Fruit fly (Drosophila melanogaster) whole organism, embryonic: Measurements from ENCODE around the gene CG42395.
A peak's percentile ranks its signal among the peaks of the same experiment; 100 is the strongest.

Experiments
- CG10321 ChIP-seq: fragments of 200-800 bp; sonication (Bioruptor generic); IDR thresholded peaks from 2 replicates; pipeline ENCODE4 v1.3.6; 2022; ENCODE audit warnings: missing biosample characterization, missing genetic modification characterization
- CG10462 ChIP-seq: fragments of 200-800 bp; sonication (Bioruptor generic); optimal IDR thresholded peaks from 2 replicates; lab custom pipeline; 2016; ENCODE audit warnings: missing biosample characterization, missing genetic modification characterization
- CG10959 ChIP-seq: fragments of 200-800 bp; sonication (Bioruptor generic); IDR thresholded peaks from 2 replicates; pipeline ENCODE4 v1.3.6; 2022; ENCODE audit warnings: missing biosample characterization, missing genetic modification characterization
- CG12071 ChIP-seq: fragments of 200-800 bp; sonication (Bioruptor generic); optimal IDR thresholded peaks from 3 replicates; lab custom pipeline; 2018; ENCODE audit warnings: missing biosample characterization, mild to moderate bottlenecking, missing genetic modification characterization
- CG12236 ChIP-seq: fragments of 200-800 bp; sonication (Bioruptor generic); optimal IDR thresholded peaks from 2 replicates; lab custom pipeline; 2016; ENCODE audit warnings: missing biosample characterization, missing genetic modification characterization
- CG12744 ChIP-seq: fragments of 200-800 bp; sonication (Bioruptor generic); optimal IDR thresholded peaks from 2 replicates; lab custom pipeline; 2016; ENCODE audit warnings: missing biosample characterization, missing genetic modification characterization
- CG13424 ChIP-seq: fragments of 200-800 bp; sonication (Bioruptor generic); optimal IDR thresholded peaks from 2 replicates; lab custom pipeline; 2019; ENCODE audit warnings: missing biosample characterization, mild to moderate bottlenecking, missing genetic modification characterization, moderate library complexity
- CG16779 ChIP-seq: fragments of 200-800 bp; sonication (Bioruptor generic); IDR thresholded peaks from 2 replicates; pipeline ENCODE4 v1.3.6; 2022; ENCODE audit warnings: missing biosample characterization, missing genetic modification characterization
- CG17829 ChIP-seq: fragments of 200-800 bp; optimal IDR thresholded peaks from 2 replicates; lab custom pipeline; 2019; ENCODE audit warnings: missing biosample characterization, mild to moderate bottlenecking, missing genetic modification characterization, moderate library complexity
- CG3163 ChIP-seq: fragments of 200-800 bp; sonication (Bioruptor generic); optimal IDR thresholded peaks from 3 replicates; lab custom pipeline; 2016; ENCODE audit warnings: missing biosample characterization, missing genetic modification characterization
- CG32767 ChIP-seq: fragments of 200-800 bp; sonication (Bioruptor generic); IDR thresholded peaks from 2 replicates; pipeline ENCODE4 v1.3.6; 2022; ENCODE audit warnings: missing biosample characterization, missing genetic modification characterization
- CG3281 ChIP-seq: fragments of 200-800 bp; sonication (Bioruptor generic); optimal IDR thresholded peaks from 3 replicates; lab custom pipeline; 2017; ENCODE audit warnings: missing biosample characterization, mild to moderate bottlenecking, missing genetic modification characterization
- CG3407 ChIP-seq: fragments of 200-800 bp; sonication (Bioruptor generic); optimal IDR thresholded peaks from 2 replicates; lab custom pipeline; 2018; ENCODE audit warnings: missing biosample characterization, mild to moderate bottlenecking, missing genetic modification characterization
- CG34224 ChIP-seq: fragments of 200-800 bp; sonication (Bioruptor generic); IDR thresholded peaks from 3 replicates; pipeline ENCODE4 v1.3.6; 2022; ENCODE audit warnings: missing biosample characterization, missing genetic modification characterization; ENCODE audit not compliant: partially characterized antibody
- CG4282 ChIP-seq: fragments of 200-800 bp; sonication (Bioruptor generic); optimal IDR thresholded peaks from 2 replicates; lab custom pipeline; 2016; ENCODE audit warnings: missing biosample characterization, missing genetic modification characterization
- CG43689 ChIP-seq: fragments of 200-800 bp; sonication (Bioruptor generic); IDR thresholded peaks from 2 replicates; pipeline ENCODE4 v1.3.6; 2022; ENCODE audit warnings: missing biosample characterization, missing genetic modification characterization
- CG4707 ChIP-seq: fragments of 200-800 bp; sonication (Bioruptor generic); optimal IDR thresholded peaks from 2 replicates; lab custom pipeline; 2018; ENCODE audit warnings: missing biosample characterization, mild to moderate bottlenecking, missing genetic modification characterization, moderate library complexity
- CG5180 ChIP-seq: fragments of 200-800 bp; sonication (Bioruptor generic); optimal IDR thresholded peaks from 3 replicates; lab custom pipeline; 2017; ENCODE audit warnings: missing biosample characterization, missing genetic modification characterization, mild to moderate bottlenecking, moderate library complexity, missing genetic modification reagents
- CG8359 ChIP-seq: fragments of 200-800 bp; sonication (Bioruptor generic); optimal IDR thresholded peaks from 2 replicates; lab custom pipeline; 2017; ENCODE audit warnings: missing biosample characterization, mild to moderate bottlenecking, missing genetic modification characterization, borderline replicate concordance
- CG8478 ChIP-seq: fragments of >200 bp; optimal IDR thresholded peaks from 2 replicates; lab custom pipeline; 2018
- Doc2 ChIP-seq: fragments of 200-800 bp; sonication (Bioruptor generic); IDR thresholded peaks from 2 replicates; pipeline ENCODE4 v1.3.6; 2022; ENCODE audit warnings: missing biosample characterization, missing genetic modification characterization
- H15 ChIP-seq: fragments of 200-800 bp; sonication (Bioruptor generic); IDR thresholded peaks from 3 replicates; pipeline ENCODE4 v1.3.6; 2022; ENCODE audit warnings: missing biosample characterization, missing genetic modification characterization
- HmgZ ChIP-seq: fragments of 200-800 bp; sonication (Bioruptor generic); optimal IDR thresholded peaks from 2 replicates; lab custom pipeline; 2018; ENCODE audit warnings: missing biosample characterization, mild to moderate bottlenecking, missing genetic modification characterization
- Hr51 ChIP-seq, 2 experiments: fragments of 200-800 bp; sonication (Bioruptor generic); optimal IDR thresholded peaks; 2 replicates in 1 of 2; 3 replicates in 1 of 2; lab custom pipeline; 2016 to 2018; ENCODE audit warnings: missing biosample characterization in 2 of 2, missing genetic modification characterization in 2 of 2, mild to moderate bottlenecking in 1 of 2, moderate library complexity in 1 of 2
- Lpt ChIP-seq: fragments of >200 bp; optimal IDR thresholded peaks from 2 replicates; lab custom pipeline; 2018; ENCODE audit warnings: missing biosample characterization, missing genetic modification characterization
- MESR4 ChIP-seq: fragments of 200-800 bp; sonication (Bioruptor generic); optimal IDR thresholded peaks from 2 replicates; lab custom pipeline; 2018; ENCODE audit warnings: missing biosample characterization, mild to moderate bottlenecking, missing genetic modification characterization, moderate library complexity
- Meics ChIP-seq: fragments of 200-800 bp; sonication (Bioruptor generic); optimal IDR thresholded peaks from 2 replicates; lab custom pipeline; 2017; ENCODE audit warnings: missing biosample characterization, mild to moderate bottlenecking, missing genetic modification characterization
- Mes4 ChIP-seq: fragments of 200-800 bp; sonication (Bioruptor generic); optimal IDR thresholded peaks from 2 replicates; lab custom pipeline; 2016; ENCODE audit warnings: missing biosample characterization, missing genetic modification characterization
- Sry-δ ChIP-seq: fragments of 200-800 bp; sonication (Bioruptor generic); optimal IDR thresholded peaks from 2 replicates; lab custom pipeline; 2016; ENCODE audit warnings: missing biosample characterization, missing genetic modification characterization
- Taf1 ChIP-seq: fragments of 200-800 bp; sonication (Bioruptor generic); IDR thresholded peaks from 2 replicates; pipeline ENCODE4 v1.3.6; 2022; ENCODE audit warnings: missing biosample characterization, missing genetic modification characterization
- YL-1 ChIP-seq: fragments of 200-800 bp; sonication (Bioruptor generic); optimal IDR thresholded peaks from 3 replicates; lab custom pipeline; 2017; ENCODE audit warnings: missing biosample characterization, mild to moderate bottlenecking, missing genetic modification characterization
- al ChIP-seq: fragments of 200-800 bp; sonication (Bioruptor generic); IDR thresholded peaks from 2 replicates; pipeline ENCODE4 v1.3.6; 2022; ENCODE audit warnings: missing biosample characterization, missing genetic modification characterization
- ap ChIP-seq: fragments of 200-800 bp; sonication (Bioruptor generic); IDR thresholded peaks from 2 replicates; pipeline ENCODE4 v1.3.6; 2022; ENCODE audit warnings: missing biosample characterization, missing genetic modification characterization
- br ChIP-seq: fragments of >200 bp; optimal IDR thresholded peaks from 2 replicates; lab custom pipeline; 2017
- ci ChIP-seq: fragments of 200-800 bp; sonication (Bioruptor generic); IDR thresholded peaks from 3 replicates; pipeline ENCODE4 v1.3.6; 2022; ENCODE audit warnings: missing biosample characterization, missing genetic modification characterization
- disco-r ChIP-seq: fragments of 200-800 bp; sonication (Bioruptor generic); optimal IDR thresholded peaks from 2 replicates; lab custom pipeline; 2016; ENCODE audit warnings: missing biosample characterization, missing genetic modification characterization
- fd96Cb ChIP-seq: fragments of 200-800 bp; sonication (Bioruptor generic); optimal IDR thresholded peaks from 2 replicates; lab custom pipeline; 2018; ENCODE audit warnings: missing biosample characterization, mild to moderate bottlenecking, missing genetic modification characterization, moderate library complexity
- fu2 ChIP-seq: fragments of 200-800 bp; sonication (Bioruptor generic); optimal IDR thresholded peaks from 2 replicates; lab custom pipeline; 2016; ENCODE audit warnings: missing biosample characterization, missing genetic modification characterization
- ham ChIP-seq: fragments of 200-800 bp; sonication (Bioruptor generic); IDR thresholded peaks from 2 replicates; pipeline ENCODE4 v1.3.6; 2022; ENCODE audit warnings: missing biosample characterization, missing genetic modification characterization
- lilli ChIP-seq: fragments of 200-800 bp; sonication (Bioruptor generic); optimal IDR thresholded peaks from 3 replicates; lab custom pipeline; 2016; ENCODE audit warnings: missing biosample characterization, missing genetic modification characterization
- luna ChIP-seq: fragments of 200-800 bp; sonication (Bioruptor generic); optimal IDR thresholded peaks from 2 replicates; lab custom pipeline; 2016; ENCODE audit warnings: missing biosample characterization, missing genetic modification characterization
- nerfin-1 ChIP-seq: fragments of 200-800 bp; sonication (Bioruptor generic); optimal IDR thresholded peaks from 3 replicates; lab custom pipeline; 2019; ENCODE audit warnings: missing biosample characterization, mild to moderate bottlenecking, missing genetic modification characterization, moderate library complexity
- phol ChIP-seq: fragments of 200-800 bp; sonication (Bioruptor generic); optimal IDR thresholded peaks from 3 replicates; lab custom pipeline; 2018; ENCODE audit warnings: missing biosample characterization, mild to moderate bottlenecking, missing genetic modification characterization, moderate library complexity
- pnt ChIP-seq: fragments of 200-800 bp; sonication (Bioruptor generic); optimal IDR thresholded peaks from 3 replicates; lab custom pipeline; 2016; ENCODE audit warnings: missing biosample characterization, missing genetic modification characterization
- row ChIP-seq: fragments of 200-800 bp; sonication (Bioruptor generic); IDR thresholded peaks from 3 replicates; pipeline ENCODE4 v1.3.6; 2022; ENCODE audit warnings: missing biosample characterization, missing genetic modification characterization
- sd ChIP-seq: fragments of 200-800 bp; sonication (Bioruptor generic); optimal IDR thresholded peaks from 3 replicates; lab custom pipeline; 2018; ENCODE audit warnings: missing biosample characterization, mild to moderate bottlenecking, missing genetic modification characterization, moderate library complexity
- slp2 ChIP-seq: fragments of 200-800 bp; sonication (Bioruptor generic); optimal IDR thresholded peaks from 2 replicates; lab custom pipeline; 2016; ENCODE audit warnings: missing biosample characterization, missing genetic modification characterization
- tgo ChIP-seq: fragments of 200-800 bp; sonication (Bioruptor generic); IDR thresholded peaks from 3 replicates; pipeline ENCODE4 v1.3.6; 2022; ENCODE audit warnings: missing biosample characterization, missing genetic modification characterization
- tin ChIP-seq: fragments of 200-800 bp; sonication (Bioruptor generic); optimal IDR thresholded peaks from 3 replicates; lab custom pipeline; 2016; ENCODE audit warnings: missing biosample characterization, missing genetic modification characterization
- tna ChIP-seq: fragments of 200-800 bp; sonication (Bioruptor generic); IDR thresholded peaks from 2 replicates; pipeline ENCODE4 v1.3.6; 2022; ENCODE audit warnings: missing biosample characterization, missing genetic modification characterization; ENCODE audit not compliant: partially characterized antibody
- vvl ChIP-seq: fragments of 200-800 bp; sonication (Bioruptor generic); IDR thresholded peaks from 2 replicates; pipeline ENCODE4 v1.3.6; 2022; ENCODE audit warnings: missing biosample characterization, missing genetic modification characterization

The CG42395 gene

dm6 chrX:9579918-9580521 lies 4.0 kb upstream of the CG42395 start, which contains the start of gene LPCAT (continued):
- TF ChIP-seq YL-1 (GFP tag; lab: Kevin White, UChicago) (peak; percentile 4), CG43689 (GFP tag; lab: Robert Waterston, UW) (peak; percentile 37; the same call in 1 of the 2 replicates), fd96Cb (tag; lab: Kevin White, UChicago) (peak; percentile 68), tgo (GFP tag; lab: Robert Waterston, UW) (peak; percentile 64; the same call in 2 of the 3 replicates), pnt (GFP tag; lab: Kevin White, UChicago) (peak; percentile 81), CG3281 (GFP tag; lab: Kevin White, UChicago) (peak; percentile 54), CG12744 (GFP tag; lab: Kevin White, UChicago) (peak; percentile 69), CG3407 (GFP tag; lab: Kevin White, UChicago) (no peak), CG12071 (GFP tag; lab: Kevin White, UChicago) (no peak), nerfin-1 (peak; percentile 46), vvl (GFP tag; lab: Robert Waterston, UW) (peak; percentile 89), Taf1 (GFP tag; lab: Robert Waterston, UW) (peak; percentile 42; the same call in 1 of the 2 replicates), CG4707 (no peak), CG3163 (GFP tag; lab: Kevin White, UChicago) (peak; percentile 37), CG10321 (GFP tag; lab: Robert Waterston, UW) (0 out of 2 replicates have a peak, but pooled peaks have one; percentile 39), CG13424 (tag; lab: Kevin White, UChicago) (peak; percentile 69), Doc2 (GFP tag; lab: Robert Waterston, UW) (no peak), al (GFP tag; lab: Robert Waterston, UW) (peak; percentile 72), Hr51 (GFP tag; optimal IDR thresholded peaks at IDR 0.05; lab: Kevin White, UChicago) (peak; percentile 36 to 65), fu2 (GFP tag; lab: Kevin White, UChicago) (peak; percentile 70), CG10462 (GFP tag; lab: Kevin White, UChicago) (peak; percentile 35), slp2 (GFP tag; lab: Kevin White, UChicago) (peak; percentile 60), row (GFP tag; lab: Robert Waterston, UW) (peak; percentile 65), Mes4 (no peak), Sry-δ (GFP tag; lab: Kevin White, UChicago) (peak; percentile 80), CG5180 (GFP tag; lab: Kevin White, UChicago) (peak; percentile 11), CG4282 (GFP tag; lab: Kevin White, UChicago) (peak; percentile 59), Meics (GFP tag; lab: Kevin White, UChicago) (peak; percentile 77), CG8359 (no peak), CG12236 (GFP tag; lab: Kevin White, UChicago) (no peak), br (lab: Kevin White, UChicago) (no peak), sd (tag; lab: Kevin White, UChicago) (no peak), ci (GFP tag; lab: Robert Waterston, UW) (peak; percentile 78; the same call in 2 of the 3 replicates), phol (tag; lab: Kevin White, UChicago) (peak; percentile 83), ham (GFP tag; lab: Robert Waterston, UW) (no peak), Lpt (no peak), tin (GFP tag; lab: Kevin White, UChicago) (peak; percentile 83), HmgZ (peak; percentile 69), CG10959 (GFP tag; lab: Robert Waterston, UW) (peak; percentile 13; the same call in 1 of the 2 replicates), CG17829 (tag; lab: Kevin White, UChicago) (peak; percentile 47), tna (0 out of 2 replicates have a peak, but pooled peaks have one; percentile 41), CG8478 (lab: Kevin White, UChicago) (no peak), H15 (GFP tag; lab: Robert Waterston, UW) (0 out of 3 replicates have a peak, but pooled peaks have one; percentile 50), CG34224 (GFP tag; lab: Robert Waterston, UW) (peak; percentile 78), disco-r (GFP tag; lab: Kevin White, UChicago) (no peak), ap (GFP tag; lab: Robert Waterston, UW) (peak; percentile 65), CG32767 (GFP tag; lab: Robert Waterston, UW) (peak; percentile 18; the same call in 1 of the 2 replicates), lilli (peak; percentile 94), luna (GFP tag; lab: Kevin White, UChicago) (peak; percentile 10), MESR4 (GFP tag; lab: Kevin White, UChicago) (peak; percentile 25), CG16779 (GFP tag; lab: Robert Waterston, UW) (peak; percentile 64; the same call in 1 of the 2 replicates)
